Fruit fly (Drosophila melanogaster): ENCODE measurements around the gene sordd2.

DNA sequence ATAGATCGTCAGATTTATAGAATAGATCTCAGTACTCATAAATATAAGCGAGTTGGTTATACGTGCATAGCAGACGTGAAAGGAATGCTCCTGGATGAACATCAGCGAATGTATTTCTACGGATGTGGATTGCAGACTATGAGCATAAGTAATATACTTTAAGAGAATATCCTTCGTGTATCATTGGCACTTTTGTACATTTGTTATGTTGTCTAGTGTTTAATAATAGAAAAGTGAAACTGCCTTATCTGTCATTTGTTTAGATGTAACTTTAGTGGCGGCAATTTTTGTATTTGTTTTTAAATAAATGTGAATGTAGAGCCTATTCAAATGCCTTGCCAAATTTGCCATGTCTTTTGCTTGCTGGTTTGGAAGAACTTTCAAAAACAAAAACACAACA is 26.3 kb downstream of the sordd2 start, which contains the start of gene CG43672:
- TF ChIP-seq CG10348 (GFP tag; IDR thresholded peaks at IDR 0.05) = no peak
- no peak for TF ChIP-seq CG9948 (tag; optimal IDR thresholded peaks at IDR 0.05)
- no peak for TF ChIP-seq Pif1B (GFP tag; optimal IDR thresholded peaks at IDR 0.05)
- TF ChIP-seq fd96Ca (GFP tag; IDR thresholded peaks at IDR 0.05) = no peak
- no peak for TF ChIP-seq D1 (tag; optimal IDR thresholded peaks at IDR 0.05)
- no peak for TF ChIP-seq CG4496 (GFP tag; IDR thresholded peaks at IDR 0.05)
- TF ChIP-seq Snoo (tag; optimal IDR thresholded peaks at IDR 0.05) = no peak
- TF ChIP-seq CG13204 (GFP tag; optimal IDR thresholded peaks at IDR 0.05) = no peak
- TF ChIP-seq Pif1A (GFP tag; optimal IDR thresholded peaks at IDR 0.05) = no peak
- no peak for TF ChIP-seq CG32121 (GFP tag; IDR thresholded peaks at IDR 0.05)
- TF ChIP-seq CG14655 (GFP tag; optimal IDR thresholded peaks at IDR 0.05) = no peak
- no peak for TF ChIP-seq Ets98B (GFP tag; IDR thresholded peaks at IDR 0.05)
- TF ChIP-seq rn (GFP tag; IDR thresholded peaks at IDR 0.05) = no peak

Measured in whole organism, pupa.